Worm (Caenorhabditis elegans) whole organism, mixed stage, embryonic: ENCODE results near the gene B0334.4.

ENCODE experiments used
- blmp-1 ChIP-seq: fragments of 150-350 bp; optimal IDR thresholded peaks from 2 replicates; lab custom pipeline; 2014; ENCODE audit warnings: missing biosample characterization, missing genetic modification characterization
- elt-3 ChIP-seq: fragments of 150-350 bp; optimal IDR thresholded peaks from 2 replicates; lab custom pipeline; 2014; ENCODE audit warnings: missing biosample characterization, missing genetic modification characterization
- lsy-2 ChIP-seq: fragments of 150-350 bp; optimal IDR thresholded peaks from 2 replicates; lab custom pipeline; 2014; ENCODE audit warnings: missing biosample characterization, missing genetic modification characterization
- mab-5 ChIP-seq: fragments of 150-350 bp; optimal IDR thresholded peaks from 2 replicates; lab custom pipeline; 2014; ENCODE audit warnings: missing biosample characterization, missing genetic modification characterization
- mep-1 ChIP-seq: fragments of 150-350 bp; optimal IDR thresholded peaks from 2 replicates; lab custom pipeline; 2017; ENCODE audit warnings: missing biosample characterization, missing genetic modification reagents, missing genetic modification characterization, inconsistent platforms
- snpc-4 ChIP-seq: fragments of 150-350 bp; optimal IDR thresholded peaks from 2 replicates; lab custom pipeline; 2014; ENCODE audit warnings: missing biosample characterization, missing genetic modification characterization

ce11 chrII:11500198-11500597 is 4.7 kb downstream of the B0334.4 start, which contains the start of gene B0334.20:
- no peak for TF ChIP-seq lsy-2 (tag; lab: Kevin White, UChicago)
- TF ChIP-seq mab-5 (tag; lab: Kevin White, UChicago) = no peak
- TF ChIP-seq blmp-1 (tag; lab: Kevin White, UChicago) = no peak
- no peak for TF ChIP-seq elt-3
- no peak for TF ChIP-seq snpc-4 (tag; lab: Kevin White, UChicago)
- no peak for TF ChIP-seq mep-1 (tag; lab: Kevin White, UChicago)
